Worm (Caenorhabditis elegans) whole organism, mixed stage, embryonic: ENCODE data around the gene T01E8.1.

ENCODE experiments used
- ceh-83 ChIP-seq: fragments of 200-800 bp; sonication (Bioruptor generic); optimal IDR thresholded peaks from 2 replicates; lab custom pipeline; 2018; ENCODE audit warnings: mild to moderate bottlenecking, missing genetic modification characterization, missing compliant biosample characterization
- ces-1 ChIP-seq: fragments of 150-350 bp; optimal IDR thresholded peaks from 2 replicates; lab custom pipeline; 2014; ENCODE audit warnings: missing biosample characterization, missing genetic modification reagents, missing genetic modification characterization
- lsy-2 ChIP-seq: fragments of 150-350 bp; optimal IDR thresholded peaks from 2 replicates; lab custom pipeline; 2014; ENCODE audit warnings: missing biosample characterization, missing genetic modification characterization
- nhr-237 ChIP-seq: fragments of 150-350 bp; optimal IDR thresholded peaks from 2 replicates; lab custom pipeline; 2014; ENCODE audit warnings: missing biosample characterization, missing genetic modification characterization
- nhr-28 ChIP-seq: fragments of 150-350 bp; optimal IDR thresholded peaks from 2 replicates; lab custom pipeline; 2014; ENCODE audit warnings: missing biosample characterization, missing genetic modification characterization
- pha-4 ChIP-seq: fragments of 150-350 bp; optimal IDR thresholded peaks from 2 replicates; lab custom pipeline; 2018; ENCODE audit warnings: missing biosample characterization, missing genetic modification reagents, missing genetic modification characterization
- sptf-1 ChIP-seq: sonication (generic microtip); optimal IDR thresholded peaks from 2 replicates; lab custom pipeline; 2017; ENCODE audit warnings: mild to moderate bottlenecking, missing genetic modification characterization, moderate library complexity, missing compliant biosample characterization
- unc-62 ChIP-seq: fragments of 150-350 bp; optimal IDR thresholded peaks from 2 replicates; lab custom pipeline; 2014; ENCODE audit warnings: missing biosample characterization, missing genetic modification reagents, missing genetic modification characterization
- ztf-11 ChIP-seq: fragments of 150-350 bp; optimal IDR thresholded peaks from 2 replicates; lab custom pipeline; 2014; ENCODE audit warnings: missing biosample characterization, missing genetic modification characterization

- TF ChIP-seq ztf-11 (tag; lab: Kevin White, UChicago) (no peak), ceh-83 (GFP tag; lab: Kevin White, UChicago) (no peak), nhr-28 (tag; lab: Kevin White, UChicago) (no peak), lsy-2 (tag; lab: Kevin White, UChicago) (no peak), nhr-237 (tag; lab: Kevin White, UChicago) (no peak), pha-4 (no peak), ces-1 (no peak), unc-62 (GFP tag; lab: Kevin White, UChicago) (no peak), sptf-1 (no peak)
Observed at ce11 chrII:10164137-10164536, 42.4 kb upstream of the T01E8.1 start.
